Worm (Caenorhabditis elegans) whole organism, mixed stage, embryonic: Measurements from ENCODE around the gene zig-2.

Experiments
- M03D4.4 ChIP-seq: sonication (generic microtip); optimal IDR thresholded peaks from 2 replicates; lab custom pipeline; 2017; ENCODE audit warnings: mild to moderate bottlenecking, missing genetic modification characterization, missing compliant biosample characterization
- bed-3 ChIP-seq: fragments of 200-800 bp; sonication (Bioruptor generic); optimal IDR thresholded peaks from 3 replicates; lab custom pipeline; 2018; ENCODE audit warnings: mild to moderate bottlenecking, missing genetic modification characterization, moderate library complexity, missing compliant biosample characterization
- blmp-1 ChIP-seq: fragments of 150-350 bp; optimal IDR thresholded peaks from 2 replicates; lab custom pipeline; 2014; ENCODE audit warnings: missing biosample characterization, missing genetic modification characterization
- ceh-43 ChIP-seq: fragments of 200-800 bp; sonication (Bioruptor generic); optimal IDR thresholded peaks from 2 replicates; lab custom pipeline; 2018; ENCODE audit warnings: mild to moderate bottlenecking, missing genetic modification characterization, moderate library complexity, missing compliant biosample characterization
- ceh-83 ChIP-seq: fragments of 200-800 bp; sonication (Bioruptor generic); optimal IDR thresholded peaks from 2 replicates; lab custom pipeline; 2018; ENCODE audit warnings: mild to moderate bottlenecking, missing genetic modification characterization, missing compliant biosample characterization
- ces-1 ChIP-seq: fragments of 150-350 bp; optimal IDR thresholded peaks from 2 replicates; lab custom pipeline; 2014; ENCODE audit warnings: missing biosample characterization, missing genetic modification reagents, missing genetic modification characterization
- drap-1 ChIP-seq: fragments of 200-800 bp; sonication (Bioruptor generic); optimal IDR thresholded peaks from 3 replicates; lab custom pipeline; 2018; ENCODE audit warnings: mild to moderate bottlenecking, missing genetic modification characterization, missing compliant biosample characterization
- elt-1 ChIP-seq: sonication (generic microtip); optimal IDR thresholded peaks from 2 replicates; lab custom pipeline; 2017; ENCODE audit warnings: missing genetic modification characterization, mild to moderate bottlenecking, missing compliant biosample characterization, antibody characterized with exemption, moderate library complexity, borderline replicate concordance; ENCODE audit not compliant: insufficient read depth
- flh-1 ChIP-seq: fragments of 200-800 bp; sonication (Bioruptor generic); optimal IDR thresholded peaks from 2 replicates; lab custom pipeline; 2018; ENCODE audit warnings: mild to moderate bottlenecking, missing genetic modification characterization, moderate library complexity, missing compliant biosample characterization
- ham-2 ChIP-seq: fragments of 200-800 bp; sonication (Bioruptor generic); optimal IDR thresholded peaks from 2 replicates; lab custom pipeline; 2018; ENCODE audit warnings: mild to moderate bottlenecking, missing genetic modification characterization, missing compliant biosample characterization
- hlh-1 ChIP-seq: fragments of 150-350 bp; optimal IDR thresholded peaks from 2 replicates; lab custom pipeline; 2014; ENCODE audit warnings: missing biosample characterization, missing genetic modification reagents, missing genetic modification characterization
- lin-13 ChIP-seq: fragments of 150-350 bp; optimal IDR thresholded peaks from 2 replicates; lab custom pipeline; 2014; ENCODE audit warnings: missing biosample characterization, missing genetic modification characterization
- lin-32 ChIP-seq: fragments of 200-800 bp; sonication (Bioruptor generic); optimal IDR thresholded peaks from 2 replicates; lab custom pipeline; 2018; ENCODE audit warnings: mild to moderate bottlenecking, missing genetic modification characterization, missing compliant biosample characterization
- lsy-2 ChIP-seq: fragments of 150-350 bp; optimal IDR thresholded peaks from 2 replicates; lab custom pipeline; 2014; ENCODE audit warnings: missing biosample characterization, missing genetic modification characterization
- mab-5 ChIP-seq: fragments of 150-350 bp; optimal IDR thresholded peaks from 2 replicates; lab custom pipeline; 2014; ENCODE audit warnings: missing biosample characterization, missing genetic modification characterization
- nhr-2 ChIP-seq: fragments of 150-350 bp; optimal IDR thresholded peaks from 2 replicates; lab custom pipeline; 2014; ENCODE audit warnings: missing biosample characterization, missing genetic modification characterization
- nhr-237 ChIP-seq: fragments of 150-350 bp; optimal IDR thresholded peaks from 2 replicates; lab custom pipeline; 2014; ENCODE audit warnings: missing biosample characterization, missing genetic modification characterization
- nhr-76 ChIP-seq: sonication (generic microtip); optimal IDR thresholded peaks from 2 replicates; lab custom pipeline; 2017; ENCODE audit warnings: missing biosample characterization, missing genetic modification characterization
- pha-4 ChIP-seq: fragments of 150-350 bp; optimal IDR thresholded peaks from 2 replicates; lab custom pipeline; 2018; ENCODE audit warnings: missing biosample characterization, missing genetic modification reagents, missing genetic modification characterization
- sem-2 ChIP-seq: fragments of 200-800 bp; sonication (Bioruptor generic); optimal IDR thresholded peaks from 2 replicates; lab custom pipeline; 2018; ENCODE audit warnings: mild to moderate bottlenecking, missing genetic modification characterization, missing compliant biosample characterization
- snpc-4 ChIP-seq: fragments of 150-350 bp; optimal IDR thresholded peaks from 2 replicates; lab custom pipeline; 2014; ENCODE audit warnings: missing biosample characterization, missing genetic modification characterization
- sptf-1 ChIP-seq: sonication (generic microtip); optimal IDR thresholded peaks from 2 replicates; lab custom pipeline; 2017; ENCODE audit warnings: mild to moderate bottlenecking, missing genetic modification characterization, moderate library complexity, missing compliant biosample characterization
- tbx-8 ChIP-seq: fragments of 200-800 bp; sonication (Bioruptor generic); optimal IDR thresholded peaks from 2 replicates; lab custom pipeline; 2018; ENCODE audit warnings: mild to moderate bottlenecking, missing genetic modification characterization, moderate library complexity, missing compliant biosample characterization
- unc-120 ChIP-seq: sonication (generic microtip); optimal IDR thresholded peaks from 2 replicates; lab custom pipeline; 2017; ENCODE audit warnings: missing genetic modification characterization, missing compliant biosample characterization; ENCODE audit not compliant: poor library complexity, severe bottlenecking
- unc-39 ChIP-seq: fragments of 150-350 bp; optimal IDR thresholded peaks from 2 replicates; lab custom pipeline; 2014; ENCODE audit warnings: missing biosample characterization, missing genetic modification characterization
- zip-8 ChIP-seq: fragments of 150-350 bp; optimal IDR thresholded peaks from 2 replicates; lab custom pipeline; 2014; ENCODE audit warnings: missing biosample characterization, missing genetic modification characterization
- ztf-11 ChIP-seq: fragments of 150-350 bp; optimal IDR thresholded peaks from 2 replicates; lab custom pipeline; 2014; ENCODE audit warnings: missing biosample characterization, missing genetic modification characterization

zig-2 gene

DNA sequence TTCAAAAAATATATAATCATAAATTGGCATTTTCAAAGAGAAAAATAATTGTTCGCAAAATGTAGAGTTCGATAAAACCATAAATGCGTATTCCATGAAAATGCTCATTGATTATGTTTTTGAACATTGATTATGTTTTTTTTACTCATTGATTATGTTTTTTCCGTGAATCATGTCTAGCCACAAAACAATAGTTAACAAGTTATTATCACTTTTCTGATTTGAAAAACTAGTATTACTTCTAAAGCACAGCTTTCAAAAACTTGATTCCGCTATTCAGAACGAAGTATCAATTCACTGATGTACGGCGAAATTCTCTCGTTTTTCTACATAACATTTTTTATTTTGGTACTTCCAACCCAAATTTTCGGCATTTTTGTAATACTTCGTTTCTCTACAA lies 5.4 kb downstream of the zig-2 start, which contains the start of gene srd-48:
Gene srd-48, plus strand, starts transcription at position 301 of the 400 bp plus-strand sequence.
- TF ChIP-seq drap-1 (GFP tag; lab: Kevin White, UChicago), result no peak
- TF ChIP-seq pha-4 (tag; lab: Kevin White, UChicago), result no peak
- TF ChIP-seq blmp-1 (tag; lab: Kevin White, UChicago), result no peak
- TF ChIP-seq flh-1 (GFP tag; lab: Kevin White, UChicago), result no peak
- TF ChIP-seq unc-120, result no peak
- no peak for TF ChIP-seq nhr-2 (tag; lab: Kevin White, UChicago)
- no peak for TF ChIP-seq bed-3 (GFP tag; lab: Kevin White, UChicago)
- TF ChIP-seq ces-1 (GFP tag; lab: Kevin White, UChicago), result no peak
- no peak for TF ChIP-seq tbx-8 (GFP tag; lab: Kevin White, UChicago)

DNA sequence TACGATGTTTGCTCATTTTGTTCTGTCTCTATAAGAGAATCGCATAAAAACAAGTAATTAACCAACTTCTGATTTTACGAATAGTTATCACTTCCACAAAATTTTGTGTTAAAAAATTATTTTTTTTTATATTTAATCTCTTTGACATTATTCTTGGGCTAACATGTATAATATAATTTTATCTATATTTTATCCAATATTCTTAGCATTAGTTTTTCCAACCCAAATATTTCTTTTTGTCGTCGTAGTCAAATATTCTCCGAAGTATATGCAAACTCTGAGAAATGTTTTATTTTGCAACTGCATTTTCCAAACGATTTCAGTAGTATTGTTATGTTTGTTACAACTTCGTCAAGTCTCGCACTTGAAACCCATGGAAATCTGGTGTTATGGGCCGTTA lies 7.8 kb downstream of the zig-2 start, which contains the start of gene srd-47:
Gene srd-47, plus strand, starts transcription at position 164 of the 400 bp plus-strand sequence.
- TF ChIP-seq tbx-8 (GFP tag; lab: Kevin White, UChicago) (no peak), mab-5 (no peak), nhr-2 (tag; lab: Kevin White, UChicago) (no peak), flh-1 (GFP tag; lab: Kevin White, UChicago) (no peak), lin-32 (GFP tag; lab: Kevin White, UChicago) (no peak), sptf-1 (tag; lab: Kevin White, UChicago) (no peak), elt-1 (tag; lab: Kevin White, UChicago) (no peak), nhr-237 (no peak)

- TF ChIP-seq pha-4 (tag; lab: Kevin White, UChicago), result no peak
- TF ChIP-seq elt-1 (tag; lab: Kevin White, UChicago), result no peak
- no peak for TF ChIP-seq ztf-11 (tag; lab: Kevin White, UChicago)
- no peak for TF ChIP-seq ces-1 (GFP tag; lab: Kevin White, UChicago)
- TF ChIP-seq unc-120, result no peak
- no peak for TF ChIP-seq tbx-8 (GFP tag; lab: Kevin White, UChicago)
- no peak for TF ChIP-seq sptf-1 (tag; lab: Kevin White, UChicago)
- no peak for TF ChIP-seq mab-5
- no peak for TF ChIP-seq nhr-76 (tag; lab: Kevin White, UChicago)
- TF ChIP-seq M03D4.4 (tag; lab: Kevin White, UChicago), result no peak
- no peak for TF ChIP-seq hlh-1 (tag; lab: Kevin White, UChicago)
Observed at ce11 chrX:12331795-12332194, 9.4 kb downstream of the zig-2 start, which contains the start of gene srd-46. Gene srd-46, plus strand, starts transcription at chrX:12332095.

DNA sequence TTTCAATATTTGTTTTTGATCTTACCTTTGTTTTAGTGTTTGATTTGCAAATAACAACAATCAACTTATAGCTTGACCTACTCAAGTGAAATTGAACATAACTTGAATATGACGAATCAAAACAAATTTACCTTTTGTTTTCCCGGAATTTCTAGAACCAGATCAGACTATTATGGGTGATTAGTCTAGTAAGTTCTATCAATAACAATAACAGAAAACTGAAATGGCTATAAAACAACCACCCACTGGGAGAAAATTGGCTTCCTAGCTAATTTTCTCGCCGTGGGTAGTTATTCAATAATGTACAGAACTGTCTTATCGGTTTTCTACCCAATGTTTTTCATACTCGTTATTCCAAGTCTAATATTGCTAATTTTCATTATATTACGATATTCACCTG lies 12.6 kb downstream of the zig-2 start, which contains the start of gene srd-45:
Gene srd-45, plus strand, starts transcription at position 301 of the 400 bp plus-strand sequence.
- TF ChIP-seq blmp-1 (tag; lab: Kevin White, UChicago) (no peak), nhr-2 (tag; lab: Kevin White, UChicago) (no peak), pha-4 (tag; lab: Kevin White, UChicago) (no peak), mab-5 (no peak), lin-13 (no peak), sem-2 (GFP tag; lab: Kevin White, UChicago) (no peak), sptf-1 (tag; lab: Kevin White, UChicago) (no peak), hlh-1 (tag; lab: Kevin White, UChicago) (no peak), tbx-8 (GFP tag; lab: Kevin White, UChicago) (no peak), snpc-4 (tag; lab: Kevin White, UChicago) (no peak), ztf-11 (tag; lab: Kevin White, UChicago) (no peak), lsy-2 (no peak), lin-32 (GFP tag; lab: Kevin White, UChicago) (no peak), unc-39 (tag; lab: Kevin White, UChicago) (no peak)

DNA sequence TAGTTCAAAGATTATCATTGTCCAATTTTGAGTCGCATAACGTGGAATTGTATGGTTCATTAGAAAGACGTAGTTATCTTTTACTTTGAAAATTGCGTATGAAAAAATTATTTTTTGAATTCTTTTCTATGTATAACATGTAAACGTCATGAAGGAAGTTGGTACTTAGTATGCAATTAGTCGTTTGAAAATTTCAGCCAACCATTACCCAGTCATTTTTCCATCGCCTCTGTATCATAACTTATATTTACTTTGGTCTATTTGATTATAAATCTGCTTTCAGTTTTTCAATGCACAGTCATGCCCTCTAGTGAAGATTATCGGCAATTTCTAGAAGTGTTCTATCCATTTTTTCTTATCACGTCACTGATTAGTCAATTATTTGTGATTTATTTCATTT lies 14.8 kb downstream of the zig-2 start, which contains the start of gene srd-41:
Gene srd-41, plus strand, starts transcription at position 301 of the 400 bp plus-strand sequence.
- no peak for TF ChIP-seq zip-8 (tag; lab: Kevin White, UChicago)
- TF ChIP-seq ztf-11 (tag; lab: Kevin White, UChicago), result no peak
- TF ChIP-seq ceh-43 (GFP tag; lab: Kevin White, UChicago), result no peak
- TF ChIP-seq ceh-83 (GFP tag; lab: Kevin White, UChicago), result no peak
- no peak for TF ChIP-seq unc-39 (tag; lab: Kevin White, UChicago)
- TF ChIP-seq nhr-237, result no peak
- TF ChIP-seq ham-2 (GFP tag; lab: Kevin White, UChicago), result no peak
- TF ChIP-seq tbx-8 (GFP tag; lab: Kevin White, UChicago), result no peak
- TF ChIP-seq ces-1 (GFP tag; lab: Kevin White, UChicago), result no peak
- no peak for TF ChIP-seq bed-3 (GFP tag; lab: Kevin White, UChicago)
